Worm (Caenorhabditis elegans): ENCODE data around the gene inpp-5K.

inpp-5K gene

ce11 chrIII:8161238-8161637, at the start of gene inpp-5K:
Gene inpp-5K (minus strand): TSS chrIII:8161338.
- no peak for TF ChIP-seq nhr-12 (tag; optimal IDR thresholded peaks at IDR 0.05)
- TF ChIP-seq mab-5 (tag; optimal IDR thresholded peaks at IDR 0.05) = no peak
- no peak for TF ChIP-seq unc-120 (tag; optimal IDR thresholded peaks at IDR 0.05; ENCODE audit: poor library complexity, severe bottlenecking)
- no peak for TF ChIP-seq drap-1 (GFP tag; optimal IDR thresholded peaks at IDR 0.05)
- TF ChIP-seq ceh-43 (GFP tag; optimal IDR thresholded peaks at IDR 0.05) = no peak
- no peak for TF ChIP-seq ceh-39 (tag; optimal IDR thresholded peaks at IDR 0.05)
- no peak for TF ChIP-seq lin-13 (tag; optimal IDR thresholded peaks at IDR 0.05)
- no peak for TF ChIP-seq pha-4 (tag; optimal IDR thresholded peaks at IDR 0.05)
- no peak for TF ChIP-seq sptf-1 (tag; optimal IDR thresholded peaks at IDR 0.05)
- TF ChIP-seq ceh-83 (GFP tag; optimal IDR thresholded peaks at IDR 0.05) = no peak
- no peak for TF ChIP-seq ztf-11 (tag; optimal IDR thresholded peaks at IDR 0.05)

ce11 chrIII:8209775-8210174, 48.6 kb upstream of the inpp-5K start, which contains the start of gene C30A5.10:
Gene C30A5.10 (minus strand): TSS chrIII:8209875.
- TF ChIP-seq lin-32 (GFP tag; optimal IDR thresholded peaks at IDR 0.05) = no peak
- no peak for TF ChIP-seq ceh-83 (GFP tag; optimal IDR thresholded peaks at IDR 0.05)
- no peak for TF ChIP-seq drap-1 (GFP tag; optimal IDR thresholded peaks at IDR 0.05)
- no peak for TF ChIP-seq cnd-1 (tag; optimal IDR thresholded peaks at IDR 0.05)
- TF ChIP-seq nhr-2 (tag; optimal IDR thresholded peaks at IDR 0.05) = no peak
- no peak for TF ChIP-seq flh-1 (GFP tag; optimal IDR thresholded peaks at IDR 0.05)
- TF ChIP-seq zip-8 (tag; optimal IDR thresholded peaks at IDR 0.05) = no peak
- no peak for TF ChIP-seq hlh-1 (tag; optimal IDR thresholded peaks at IDR 0.05)
- TF ChIP-seq bed-3 (GFP tag; optimal IDR thresholded peaks at IDR 0.05) = no peak
- TF ChIP-seq unc-39 (tag; optimal IDR thresholded peaks at IDR 0.05) = no peak
- no peak for TF ChIP-seq snpc-4 (tag; optimal IDR thresholded peaks at IDR 0.05)
- no peak for TF ChIP-seq nhr-76 (tag; optimal IDR thresholded peaks at IDR 0.05)
- no peak for TF ChIP-seq ces-1 (GFP tag; optimal IDR thresholded peaks at IDR 0.05)
- TF ChIP-seq elt-1 (tag; optimal IDR thresholded peaks at IDR 0.05; ENCODE audit: borderline replicate concordance, insufficient read depth) = no peak
- TF ChIP-seq ceh-39 (tag; optimal IDR thresholded peaks at IDR 0.05) = no peak
- TF ChIP-seq unc-62 (GFP tag; optimal IDR thresholded peaks at IDR 0.05) = no peak
- TF ChIP-seq elt-3 (tag; optimal IDR thresholded peaks at IDR 0.05) = no peak
- TF ChIP-seq sptf-1 (tag; optimal IDR thresholded peaks at IDR 0.05) = no peak
- no peak for TF ChIP-seq ceh-43 (GFP tag; optimal IDR thresholded peaks at IDR 0.05)

- no peak for TF ChIP-seq unc-62 (GFP tag; optimal IDR thresholded peaks at IDR 0.05)
- TF ChIP-seq tbx-8 (GFP tag; optimal IDR thresholded peaks at IDR 0.05) = no peak
- no peak for TF ChIP-seq drap-1 (GFP tag; optimal IDR thresholded peaks at IDR 0.05)
- no peak for TF ChIP-seq nhr-2 (tag; optimal IDR thresholded peaks at IDR 0.05)
- TF ChIP-seq ztf-11 (tag; optimal IDR thresholded peaks at IDR 0.05) = no peak
- no peak for TF ChIP-seq ceh-43 (GFP tag; optimal IDR thresholded peaks at IDR 0.05)
- no peak for TF ChIP-seq pha-4 (tag; optimal IDR thresholded peaks at IDR 0.05)
- TF ChIP-seq zip-8 (tag; optimal IDR thresholded peaks at IDR 0.05) = no peak
Measured at ce11 chrIII:8202754-8203153, 41.6 kb upstream of the inpp-5K start, which contains the start of gene snb-5. Gene snb-5 (plus strand): TSS chrIII:8203054.

ce11 chrIII:8201760-8202159, 40.6 kb upstream of the inpp-5K start:
- TF ChIP-seq mep-1 (tag; optimal IDR thresholded peaks at IDR 0.05) (no peak), unc-39 (tag; optimal IDR thresholded peaks at IDR 0.05) (no peak), unc-120 (tag; optimal IDR thresholded peaks at IDR 0.05; ENCODE audit: poor library complexity, severe bottlenecking) (peak; percentile 83), ztf-11 (tag; optimal IDR thresholded peaks at IDR 0.05) (no peak), sem-2 (GFP tag; optimal IDR thresholded peaks at IDR 0.05) (no peak), ceh-83 (GFP tag; optimal IDR thresholded peaks at IDR 0.05) (no peak), mab-5 (tag; optimal IDR thresholded peaks at IDR 0.05) (peak; percentile 21), unc-62 (GFP tag; optimal IDR thresholded peaks at IDR 0.05) (peak; percentile 36), ham-2 (GFP tag; optimal IDR thresholded peaks at IDR 0.05) (no peak), blmp-1 (tag; optimal IDR thresholded peaks at IDR 0.05) (no peak), ces-1 (GFP tag; optimal IDR thresholded peaks at IDR 0.05) (peak; percentile 62), flh-1 (GFP tag; optimal IDR thresholded peaks at IDR 0.05) (no peak), lin-32 (GFP tag; optimal IDR thresholded peaks at IDR 0.05) (no peak), ceh-39 (tag; optimal IDR thresholded peaks at IDR 0.05) (no peak), hlh-1 (tag; optimal IDR thresholded peaks at IDR 0.05) (peak; percentile 58), bed-3 (GFP tag; optimal IDR thresholded peaks at IDR 0.05) (no peak)

ce11 chrIII:8201117-8201516, 40.0 kb upstream of the inpp-5K start, which contains the start of gene unc-36:
Gene unc-36 (minus strand): TSS chrIII:8201217.
- TF ChIP-seq nhr-237 (tag; optimal IDR thresholded peaks at IDR 0.05) (no peak), lsy-2 (tag; optimal IDR thresholded peaks at IDR 0.05) (no peak)

Measured in whole organism, mixed stage, embryonic.